Worm (Caenorhabditis elegans): Measurements from ENCODE around the gene skr-13.

- TF ChIP-seq dpl-1 (GFP tag; optimal IDR thresholded peaks at IDR 0.05) (no peak), Y48G9A.11 (GFP tag; IDR thresholded peaks at IDR 0.05) (no peak), ztf-11 (tag; optimal IDR thresholded peaks at IDR 0.05) (no peak), dmd-8 (GFP tag; IDR thresholded peaks at IDR 0.05) (no peak), F49E8.2 (tag; optimal IDR thresholded peaks at IDR 0.05; ENCODE audit: borderline replicate concordance) (no peak), pha-4 (GFP tag; IDR thresholded peaks at IDR 0.05) (no peak), pha-4 (tag; optimal IDR thresholded peaks at IDR 0.05) (no peak), nhr-111 (GFP tag; optimal IDR thresholded peaks at IDR 0.05) (no peak), skn-1 (tag; optimal IDR thresholded peaks at IDR 0.05) (no peak), ceh-44 (GFP tag; IDR thresholded peaks at IDR 0.05) (no peak)
Measured at ce11 chrIV:17183629-17184028, 21.2 kb upstream of the skr-13 start, which contains the start of gene col-138.
